Worm (Caenorhabditis elegans) whole organism, early embryonic: ENCODE data around the gene lgc-56.
"Not testable (repeated sequence)": the region's sequence is repeated elsewhere in the genome, so short reads cannot be mapped to it uniquely, and the experiment has no call there.

Experiments
- B0310.2 ChIP-seq: sonication (generic microtip); optimal IDR thresholded peaks from 2 replicates; lab custom pipeline; 2016; ENCODE audit warnings: mild to moderate bottlenecking, missing genetic modification characterization, missing compliant biosample characterization
- F13C5.2 ChIP-seq: sonication (generic microtip); optimal IDR thresholded peaks from 2 replicates; lab custom pipeline; 2017; ENCODE audit warnings: mild to moderate bottlenecking, missing genetic modification characterization, inconsistent platforms, missing compliant biosample characterization
- aly-1 ChIP-seq: sonication (generic microtip); optimal IDR thresholded peaks from 2 replicates; lab custom pipeline; 2016; ENCODE audit warnings: missing genetic modification characterization, missing compliant biosample characterization
- ama-1 ChIP-seq: fragments of 150-350 bp; optimal IDR thresholded peaks from 2 replicates; lab custom pipeline; 2014
- ceh-13 ChIP-seq: fragments of 200-800 bp; sonication (Bioruptor generic); optimal IDR thresholded peaks from 2 replicates; lab custom pipeline; 2018; ENCODE audit warnings: mild to moderate bottlenecking, missing genetic modification characterization, missing compliant biosample characterization
- ceh-36 ChIP-seq: sonication (generic microtip); optimal IDR thresholded peaks from 2 replicates; lab custom pipeline; 2016; ENCODE audit warnings: missing genetic modification characterization, inconsistent platforms, missing compliant biosample characterization
- ets-7 ChIP-seq: sonication (generic microtip); optimal IDR thresholded peaks from 2 replicates; lab custom pipeline; 2016; ENCODE audit warnings: missing genotype, missing genetic modification characterization, missing compliant biosample characterization
- flt-1 ChIP-seq: fragments of 200-800 bp; sonication (Bioruptor generic); IDR thresholded peaks from 2 replicates; pipeline ENCODE4 v1.3.6; 2022; ENCODE audit warnings: missing genetic modification characterization, missing compliant biosample characterization
- hmbx-1 ChIP-seq: sonication (generic microtip); optimal IDR thresholded peaks from 2 replicates; lab custom pipeline; 2016; ENCODE audit warnings: mild to moderate bottlenecking, missing genetic modification characterization, missing compliant biosample characterization
- hmg-4 ChIP-seq: fragments of 200-800 bp; sonication (Bioruptor generic); optimal IDR thresholded peaks from 2 replicates; lab custom pipeline; 2018; ENCODE audit warnings: mild to moderate bottlenecking, missing genetic modification characterization, missing compliant biosample characterization
- hnd-1 ChIP-seq: sonication (generic microtip); optimal IDR thresholded peaks from 2 replicates; lab custom pipeline; 2016; ENCODE audit warnings: missing genetic modification characterization, missing compliant biosample characterization
- pes-1 ChIP-seq: fragments of 200-800 bp; sonication (Bioruptor generic); IDR thresholded peaks from 2 replicates; pipeline ENCODE4 v1.3.6; 2022; ENCODE audit warnings: missing genetic modification reagents, missing genetic modification characterization, missing compliant biosample characterization
- scrt-1 ChIP-seq: fragments of 200-800 bp; sonication (Bioruptor generic); IDR thresholded peaks from 2 replicates; pipeline ENCODE4 v1.3.6; 2022; ENCODE audit warnings: missing genetic modification characterization, missing compliant biosample characterization
- sea-1 ChIP-seq: fragments of 200-800 bp; sonication (Bioruptor generic); conservative IDR thresholded peaks from 2 replicates; pipeline ENCODE4 v1.3.6; 2022; ENCODE audit warnings: missing genetic modification characterization, missing compliant biosample characterization
- tbx-11 ChIP-seq: fragments of 200-800 bp; sonication (Bioruptor generic); IDR thresholded peaks from 2 replicates; pipeline ENCODE4 v1.3.6; 2022; ENCODE audit warnings: missing genetic modification characterization, missing compliant biosample characterization
- tbx-37 ChIP-seq: fragments of 200-800 bp; sonication (Bioruptor generic); conservative IDR thresholded peaks from 2 replicates; pipeline ENCODE4 v1.3.6; 2022; ENCODE audit warnings: missing genetic modification reagents, missing genetic modification characterization, missing compliant biosample characterization
- tra-4 ChIP-seq: sonication (generic microtip); optimal IDR thresholded peaks from 2 replicates; lab custom pipeline; 2017; ENCODE audit warnings: missing genetic modification characterization, missing compliant biosample characterization

The lgc-56 gene

ce11 chrII:5103784-5104457 lies 26.3 kb upstream of the lgc-56 start, which contains the start of the genes C04G6.11 and mpk-2:
C04G6.11 (minus strand) TSS chrII:5103834.
mpk-2 (plus strand) TSS chrII:5104118.
- TF ChIP-seq B0310.2 (tag; lab: Kevin White, UChicago) (no peak), sea-1 (no peak), F13C5.2 (tag; lab: Kevin White, UChicago) (no peak), ceh-13 (GFP tag; lab: Kevin White, UChicago) (no peak), hmg-4 (GFP tag; lab: Kevin White, UChicago) (no peak), pes-1 (GFP tag; lab: Robert Waterston, UW) (no peak), tbx-11 (GFP tag; lab: Robert Waterston, UW) (no peak), ceh-36 (tag; lab: Kevin White, UChicago) (no peak), hnd-1 (no peak), tra-4 (tag; lab: Kevin White, UChicago) (no peak), flt-1 (no peak), ama-1 (lab: Kevin White, UChicago) (no peak), aly-1 (tag; lab: Kevin White, UChicago) (no peak), ets-7 (tag; lab: Kevin White, UChicago) (no peak), tbx-37 (no peak), scrt-1 (GFP tag; lab: Robert Waterston, UW) (no peak), hmbx-1 (tag; lab: Kevin White, UChicago) (no peak)

ce11 chrII:5105020-5105419 lies 25.2 kb upstream of the lgc-56 start:
- TF ChIP-seq ceh-13 (GFP tag; lab: Kevin White, UChicago) (peak; percentile 98), B0310.2 (tag; lab: Kevin White, UChicago) (peak; percentile 98), tbx-37 (peak; percentile 96), ets-7 (tag; lab: Kevin White, UChicago) (peak; percentile 95), ama-1 (lab: Kevin White, UChicago) (no peak), hmg-4 (GFP tag; lab: Kevin White, UChicago) (peak; percentile 99), tbx-11 (GFP tag; lab: Robert Waterston, UW) (peak; percentile 98), tra-4 (tag; lab: Kevin White, UChicago) (peak; percentile 82), ceh-36 (tag; lab: Kevin White, UChicago) (peak; percentile 97), hmbx-1 (tag; lab: Kevin White, UChicago) (peak; percentile 89), sea-1 (peak; percentile 97), F13C5.2 (tag; lab: Kevin White, UChicago) (peak; percentile 97), aly-1 (tag; lab: Kevin White, UChicago) (peak; percentile 99), hnd-1 (peak; percentile 92), flt-1 (no peak; the same call in none of the 2 replicates), scrt-1 (GFP tag; lab: Robert Waterston, UW) (peak; percentile 99), pes-1 (GFP tag; lab: Robert Waterston, UW) (peak; percentile 98)

- no peak for TF ChIP-seq scrt-1 (GFP tag; lab: Robert Waterston, UW)
- TF ChIP-seq hnd-1 = no peak
- no peak for TF ChIP-seq F13C5.2 (tag; lab: Kevin White, UChicago)
- TF ChIP-seq aly-1 (tag; lab: Kevin White, UChicago) = no peak
Measured at ce11 chrII:5109693-5110092, 20.5 kb upstream of the lgc-56 start, which contains the start of gene F09C12.2. F09C12.2 (plus strand) TSS chrII:5110012.

ce11 chrII:5112082-5112481 lies 18.1 kb upstream of the lgc-56 start, which contains the start of gene F09C12.8:
F09C12.8 (plus strand) TSS chrII:5112382.
- TF ChIP-seq ceh-36 (tag; lab: Kevin White, UChicago) = no peak
- no peak for TF ChIP-seq B0310.2 (tag; lab: Kevin White, UChicago)
- TF ChIP-seq ceh-13 (GFP tag; lab: Kevin White, UChicago) = no peak
- no peak for TF ChIP-seq aly-1 (tag; lab: Kevin White, UChicago)
- TF ChIP-seq F13C5.2 (tag; lab: Kevin White, UChicago) = no peak

- not testable (repeated sequence) for TF ChIP-seq hnd-1; aly-1 (tag; lab: Kevin White, UChicago); ceh-13 (GFP tag; lab: Kevin White, UChicago)
Measured at ce11 chrII:5115235-5115634, 14.9 kb upstream of the lgc-56 start, which contains the start of gene msp-74. msp-74 (minus strand) TSS chrII:5115335.

- no peak for TF ChIP-seq ceh-13 (GFP tag; lab: Kevin White, UChicago)
- TF ChIP-seq aly-1 (tag; lab: Kevin White, UChicago) = no peak
- TF ChIP-seq B0310.2 (tag; lab: Kevin White, UChicago) = no peak
- no peak for TF ChIP-seq tbx-37
- TF ChIP-seq tra-4 (tag; lab: Kevin White, UChicago) = no peak
Measured at ce11 chrII:5115733-5116132, 14.4 kb upstream of the lgc-56 start, which contains the start of gene srsy-1. srsy-1 (plus strand) TSS chrII:5116033.

- no peak for TF ChIP-seq hmbx-1 (tag; lab: Kevin White, UChicago)
Measured at ce11 chrII:5120612-5121011, 9.6 kb upstream of the lgc-56 start.

ce11 chrII:5131800-5132199 lies 1.6 kb downstream of the lgc-56 start:
- TF ChIP-seq B0310.2 (tag; lab: Kevin White, UChicago) (no peak), sea-1 (no peak), tbx-11 (GFP tag; lab: Robert Waterston, UW) (no peak), ets-7 (tag; lab: Kevin White, UChicago) (no peak), aly-1 (tag; lab: Kevin White, UChicago) (no peak), ama-1 (lab: Kevin White, UChicago) (no peak), scrt-1 (GFP tag; lab: Robert Waterston, UW) (no peak), flt-1 (no peak), tbx-37 (no peak), ceh-36 (tag; lab: Kevin White, UChicago) (no peak), F13C5.2 (tag; lab: Kevin White, UChicago) (no peak), pes-1 (GFP tag; lab: Robert Waterston, UW) (no peak), hnd-1 (no peak), tra-4 (tag; lab: Kevin White, UChicago) (no peak), hmbx-1 (tag; lab: Kevin White, UChicago) (no peak), hmg-4 (GFP tag; lab: Kevin White, UChicago) (no peak), ceh-13 (GFP tag; lab: Kevin White, UChicago) (no peak)
